Worm (Caenorhabditis elegans) whole organism, L4/young adult: ENCODE measurements around the gene mam-1.

ENCODE experiments used
- W03F9.2 ChIP-seq: fragments of 150-350 bp; optimal IDR thresholded peaks from 2 replicates; lab custom pipeline; 2014; ENCODE audit warnings: missing biosample characterization, missing genetic modification characterization
- dao-5 ChIP-seq: sonication (generic microtip); optimal IDR thresholded peaks from 2 replicates; lab custom pipeline; 2016; ENCODE audit warnings: missing genotype, missing genetic modification characterization, moderate library complexity, missing compliant biosample characterization
- him-1 ChIP-seq: sonication (generic microtip); optimal IDR thresholded peaks from 2 replicates; lab custom pipeline; 2016; ENCODE audit warnings: missing genotype, missing genetic modification reagents, missing genetic modification characterization, missing compliant biosample characterization

- TF ChIP-seq W03F9.2 (tag; lab: Kevin White, UChicago) (no peak), him-1 (tag; lab: Kevin White, UChicago) (no peak), dao-5 (tag; lab: Kevin White, UChicago) (no peak)
Observed at ce11 chrX:876935-877334, 11.3 kb downstream of the mam-1 start, which contains the start of gene ZC13.1.
